Worm (Caenorhabditis elegans) whole organism, L3 larva: Measurements from ENCODE around the gene F35H12.5.
A peak's percentile ranks its signal among the peaks of the same experiment; 100 is the strongest.

Source experiments
- R02D3.7 ChIP-seq: fragments of 150-350 bp; optimal IDR thresholded peaks from 2 replicates; lab custom pipeline; 2014; ENCODE audit warnings: missing biosample characterization, missing genetic modification characterization
- ceh-16 ChIP-seq: sonication (generic microtip); optimal IDR thresholded peaks from 2 replicates; lab custom pipeline; 2017; ENCODE audit warnings: missing biosample characterization, missing genetic modification characterization
- ceh-28 ChIP-seq: fragments of 150-350 bp; optimal IDR thresholded peaks from 2 replicates; lab custom pipeline; 2014; ENCODE audit warnings: missing biosample characterization, missing genetic modification reagents, missing genetic modification characterization
- daf-12 ChIP-seq: fragments of 150-350 bp; optimal IDR thresholded peaks from 2 replicates; lab custom pipeline; 2014; ENCODE audit warnings: missing biosample characterization, missing genetic modification reagents, missing genetic modification characterization
- egl-27 ChIP-seq: sonication (generic microtip); optimal IDR thresholded peaks from 4 replicates; lab custom pipeline; 2017; ENCODE audit warnings: missing biosample characterization, missing genetic modification reagents, missing genetic modification characterization
- egl-5 ChIP-seq: fragments of 150-350 bp; optimal IDR thresholded peaks from 2 replicates; lab custom pipeline; 2017; ENCODE audit warnings: missing biosample characterization, missing genetic modification reagents, missing genetic modification characterization, inconsistent platforms
- elt-2 ChIP-seq: sonication (generic microtip); optimal IDR thresholded peaks from 2 replicates; lab custom pipeline; 2016; ENCODE audit warnings: missing genetic modification reagents, mild to moderate bottlenecking, missing genetic modification characterization, missing compliant biosample characterization
- elt-3 ChIP-seq, 3 experiments: fragments of 150-350 bp in 1 of 3; sonication (generic microtip) in 2 of 3; optimal IDR thresholded peaks; 2 replicates in 2 of 3; 4 replicates in 1 of 3; lab custom pipeline; 2014 to 2017; ENCODE audit warnings: missing biosample characterization in 3 of 3, missing genetic modification characterization in 3 of 3
- eor-1 ChIP-seq, 2 experiments: fragments of 150-350 bp; optimal IDR thresholded peaks; 2 replicates each; lab custom pipeline; 2014 to 2018; ENCODE audit warnings: missing biosample characterization in 2 of 2, missing genetic modification characterization in 2 of 2
- fos-1 ChIP-seq: fragments of 150-350 bp; optimal IDR thresholded peaks from 2 replicates; lab custom pipeline; 2014; ENCODE audit warnings: missing biosample characterization, missing genetic modification characterization
- hmg-11 ChIP-seq: sonication (generic microtip); optimal IDR thresholded peaks from 2 replicates; lab custom pipeline; 2016; ENCODE audit warnings: missing genetic modification characterization, missing compliant biosample characterization
- jun-1 ChIP-seq: fragments of 150-350 bp; optimal IDR thresholded peaks from 2 replicates; lab custom pipeline; 2014; ENCODE audit warnings: missing biosample characterization, missing genetic modification reagents, missing genetic modification characterization
- lin-15B ChIP-seq: fragments of 150-350 bp; optimal IDR thresholded peaks from 2 replicates; lab custom pipeline; 2014; ENCODE audit warnings: missing biosample characterization, missing genetic modification characterization
- lin-39 ChIP-seq: fragments of 150-350 bp; optimal IDR thresholded peaks from 2 replicates; lab custom pipeline; 2018; ENCODE audit warnings: missing biosample characterization, missing genetic modification reagents, missing genetic modification characterization
- mdl-1 ChIP-seq: fragments of 150-350 bp; optimal IDR thresholded peaks from 2 replicates; lab custom pipeline; 2014; ENCODE audit warnings: missing biosample characterization, missing genetic modification characterization
- nfya-1 ChIP-seq: sonication (generic microtip); optimal IDR thresholded peaks from 2 replicates; lab custom pipeline; 2017; ENCODE audit warnings: missing genetic modification characterization, mild to moderate bottlenecking, missing compliant biosample characterization, antibody characterized with exemption, moderate library complexity; ENCODE audit not compliant: insufficient read depth
- nhr-12 ChIP-seq: fragments of 150-350 bp; optimal IDR thresholded peaks from 2 replicates; lab custom pipeline; 2014; ENCODE audit warnings: missing biosample characterization, missing genetic modification characterization
- nhr-23 ChIP-seq: fragments of 150-350 bp; optimal IDR thresholded peaks from 2 replicates; lab custom pipeline; 2014; ENCODE audit warnings: missing biosample characterization, missing genetic modification reagents, missing genetic modification characterization
- nhr-237 ChIP-seq: fragments of 150-350 bp; optimal IDR thresholded peaks from 2 replicates; lab custom pipeline; 2014; ENCODE audit warnings: missing biosample characterization, missing genetic modification characterization
- nhr-25 ChIP-seq: sonication (generic microtip); optimal IDR thresholded peaks from 2 replicates; lab custom pipeline; 2017; ENCODE audit warnings: missing biosample characterization, missing genetic modification characterization
- nhr-28 ChIP-seq: fragments of 150-350 bp; optimal IDR thresholded peaks from 2 replicates; lab custom pipeline; 2014; ENCODE audit warnings: missing biosample characterization, missing genetic modification characterization
- nhr-67 ChIP-seq: fragments of 150-350 bp; optimal IDR thresholded peaks from 2 replicates; lab custom pipeline; 2014; ENCODE audit warnings: missing biosample characterization, missing genetic modification characterization
- nhr-76 ChIP-seq: fragments of 150-350 bp; sonication (generic microtip); optimal IDR thresholded peaks from 5 replicates; lab custom pipeline; 2014; ENCODE audit warnings: missing biosample characterization, missing genetic modification characterization
- pha-4 ChIP-seq: fragments of 150-350 bp; optimal IDR thresholded peaks from 2 replicates; lab custom pipeline; 2014; ENCODE audit warnings: missing biosample characterization, missing genetic modification reagents, missing genetic modification characterization
- sea-2 ChIP-seq: fragments of 150-350 bp; sonication (generic microtip); optimal IDR thresholded peaks from 4 replicates; lab custom pipeline; 2014; ENCODE audit warnings: missing biosample characterization, missing genetic modification reagents, missing genetic modification characterization
- skn-1 ChIP-seq: fragments of 150-350 bp; optimal IDR thresholded peaks from 2 replicates; lab custom pipeline; 2014; ENCODE audit warnings: missing biosample characterization, missing genetic modification characterization
- snpc-4 ChIP-seq: fragments of 150-350 bp; optimal IDR thresholded peaks from 2 replicates; lab custom pipeline; 2014; ENCODE audit warnings: missing biosample characterization, missing genetic modification characterization
- tbx-2 ChIP-seq: sonication (generic microtip); optimal IDR thresholded peaks from 2 replicates; lab custom pipeline; 2016; ENCODE audit warnings: mild to moderate bottlenecking, missing genetic modification characterization, missing compliant biosample characterization
- unc-39 ChIP-seq: sonication (generic microtip); optimal IDR thresholded peaks from 4 replicates; lab custom pipeline; 2017; ENCODE audit warnings: missing biosample characterization, missing genetic modification characterization
- unc-62 ChIP-seq: fragments of 150-350 bp; sonication (generic microtip); optimal IDR thresholded peaks from 4 replicates; lab custom pipeline; 2014; ENCODE audit warnings: missing biosample characterization, missing genetic modification reagents, missing genetic modification characterization
- zag-1 ChIP-seq: fragments of 150-350 bp; optimal IDR thresholded peaks from 2 replicates; lab custom pipeline; 2014; ENCODE audit warnings: missing biosample characterization, missing genetic modification characterization
- ztf-11 ChIP-seq: fragments of 150-350 bp; optimal IDR thresholded peaks from 2 replicates; lab custom pipeline; 2014; ENCODE audit warnings: missing biosample characterization, missing genetic modification characterization
- ztf-4 ChIP-seq: fragments of 150-350 bp; optimal IDR thresholded peaks from 2 replicates; lab custom pipeline; 2014; ENCODE audit warnings: missing biosample characterization, missing genetic modification characterization

F35H12.5 gene

ce11 chrX:949466-949865 lies 31.3 kb downstream of the F35H12.5 start (continued):
- peak; percentile 78 for TF ChIP-seq skn-1
- peak; percentile 94 for TF ChIP-seq egl-5 (tag; lab: Kevin White, UChicago)
- no peak for TF ChIP-seq ceh-16 (tag; lab: Kevin White, UChicago)
- TF ChIP-seq nhr-237 (tag; lab: Kevin White, UChicago): no peak

- no peak for TF ChIP-seq ztf-11 (tag; lab: Kevin White, UChicago)
- no peak for TF ChIP-seq nhr-67 (tag; lab: Kevin White, UChicago)
- TF ChIP-seq ceh-28: no peak
- no peak for TF ChIP-seq nhr-25 (tag; lab: Kevin White, UChicago)
- TF ChIP-seq lin-39: no peak
- TF ChIP-seq R02D3.7 (tag; lab: Kevin White, UChicago): no peak
- no peak for TF ChIP-seq egl-5 (tag; lab: Kevin White, UChicago)
- no peak for TF ChIP-seq fos-1
- no peak for TF ChIP-seq ceh-16 (tag; lab: Kevin White, UChicago)
These were observed 32.3 kb downstream of the F35H12.5 start, which contains the start of gene arr-1 for ce11 chrX:950482-950881. TSS of gene arr-1 (plus strand) at chrX:950782.

- TF ChIP-seq ceh-28 (no peak), nhr-28 (no peak), jun-1 (tag; lab: Kevin White, UChicago) (no peak), egl-27 (tag; lab: Kevin White, UChicago) (no peak), pha-4 (tag; lab: Kevin White, UChicago) (no peak), zag-1 (no peak), nfya-1 (tag; lab: Kevin White, UChicago) (peak; percentile 53), mdl-1 (tag; lab: Kevin White, UChicago) (no peak), hmg-11 (peak; percentile 58), elt-3 (tag; optimal IDR thresholded peaks at IDR 0.05; lab: Kevin White, UChicago) (no peak), ztf-4 (no peak), unc-39 (tag; lab: Kevin White, UChicago) (no peak), R02D3.7 (tag; lab: Kevin White, UChicago) (no peak), daf-12 (no peak)
These were observed 34.4 kb downstream of the F35H12.5 start for ce11 chrX:952557-953083.

- TF ChIP-seq hmg-11 (peak; percentile 79), pha-4 (tag; lab: Kevin White, UChicago) (peak; percentile 25), nhr-67 (tag; lab: Kevin White, UChicago) (no peak), ztf-4 (no peak), elt-2 (peak; percentile 15), lin-15B (tag; lab: Kevin White, UChicago) (peak; percentile 4), nhr-23 (peak; percentile 59), eor-1 (tag; optimal IDR thresholded peaks at IDR 0.05; lab: Kevin White, UChicago) (no peak), nfya-1 (tag; lab: Kevin White, UChicago) (peak; percentile 61), sea-2 (GFP tag; lab: Kevin White, UChicago) (no peak), nhr-25 (tag; lab: Kevin White, UChicago) (peak; percentile 23)
These were observed 36.4 kb downstream of the F35H12.5 start, which contains the start of gene apm-3 for ce11 chrX:954499-955061. TSS of gene apm-3 (plus strand) at chrX:954975.

ce11 chrX:957581-957980 lies 39.4 kb downstream of the F35H12.5 start, which contains the start of gene chil-10:
TSS of gene chil-10 (plus strand) at chrX:957881.
- TF ChIP-seq unc-39 (tag; lab: Kevin White, UChicago): no peak
- TF ChIP-seq zag-1: no peak
- TF ChIP-seq tbx-2 (tag; lab: Kevin White, UChicago): no peak
- TF ChIP-seq, all 47 proteins: peak for 0

- TF ChIP-seq nhr-12 (tag; lab: Kevin White, UChicago) (no peak), unc-62 (GFP tag; lab: Kevin White, UChicago) (no peak), ztf-4 (no peak), nhr-67 (tag; lab: Kevin White, UChicago) (no peak), zag-1 (no peak), snpc-4 (tag; lab: Kevin White, UChicago) (no peak), nhr-76 (tag; lab: Kevin White, UChicago) (no peak), ceh-28 (no peak), hmg-11 (no peak)
These were observed 41.9 kb downstream of the F35H12.5 start for ce11 chrX:960139-960538.
